ENCODE assay signal across 2 worm cellular contexts in genomic region chrIII:9619079-9619761, ce11.
TF ChIP-seq lines count a peak whose summit lies in the region.

Gene hlh-11 (plus strand): TSS chrIII:9619711.

TF ChIP-seq in whole organism, L1 larva, 84 proteins besides CTCF, POLR2A, EP300 and RAD21 (continued from another document):
- TF ChIP-seq nhr-237 (tag; optimal IDR thresholded peaks at IDR 0.05; lab: Kevin White, UChicago) (peak; percentile 39), ceh-90 (tag; optimal IDR thresholded peaks at IDR 0.05; lab: Kevin White, UChicago) (peak; percentile 0), ces-1 (GFP tag; optimal IDR thresholded peaks at IDR 0.05; lab: Kevin White, UChicago) (no peak), hlh-17 (GFP tag; optimal IDR thresholded peaks at IDR 0.05; lab: Kevin White, UChicago; ENCODE audit: borderline replicate concordance) (no peak), nhr-12 (tag; optimal IDR thresholded peaks at IDR 0.05; lab: Kevin White, UChicago) (no peak), rnt-1 (tag; optimal IDR thresholded peaks at IDR 0.05; lab: Kevin White, UChicago) (peak; percentile 93), lin-35 (GFP tag; optimal IDR thresholded peaks at IDR 0.05; lab: Kevin White, UChicago) (peak; percentile 69 to 71), lir-3 (tag; optimal IDR thresholded peaks at IDR 0.05; lab: Kevin White, UChicago; ENCODE audit: poor library complexity) (peak; percentile 90), tlp-1 (tag; optimal IDR thresholded peaks at IDR 0.05; lab: Kevin White, UChicago) (no peak), mab-9 (GFP tag; IDR thresholded peaks at IDR 0.05; lab: Robert Waterston, UW) (peak; percentile 28), snpc-4 (tag; optimal IDR thresholded peaks at IDR 0.05; lab: Kevin White, UChicago) (peak; percentile 50), unc-62 (GFP tag; optimal IDR thresholded peaks at IDR 0.05; lab: Kevin White, UChicago) (no peak), vab-15 (tag; optimal IDR thresholded peaks at IDR 0.05; lab: Kevin White, UChicago) (no peak), unc-98 (GFP tag; IDR thresholded peaks at IDR 0.05; lab: Robert Waterston, UW) (no peak), fkh-8 (tag; optimal IDR thresholded peaks at IDR 0.05; lab: Kevin White, UChicago) (peak; percentile 90), aha-1 (tag; optimal IDR thresholded peaks at IDR 0.05; lab: Kevin White, UChicago) (peak; percentile 41), sup-37 (GFP tag; optimal IDR thresholded peaks at IDR 0.05; lab: Kevin White, UChicago) (peak; percentile 59), sptf-1 (tag; optimal IDR thresholded peaks at IDR 0.05; lab: Kevin White, UChicago) (no peak), unc-130 (tag; optimal IDR thresholded peaks at IDR 0.05; lab: Kevin White, UChicago) (peak; percentile 58), ceh-8 (GFP tag; optimal IDR thresholded peaks at IDR 0.05; lab: Kevin White, UChicago) (peak; percentile 47), fkh-4 (tag; optimal IDR thresholded peaks at IDR 0.05; lab: Kevin White, UChicago; ENCODE audit: borderline replicate concordance) (peak; percentile 72), blmp-1 (tag; optimal IDR thresholded peaks at IDR 0.05; lab: Kevin White, UChicago) (peak; percentile 81), ceh-63 (GFP tag; optimal IDR thresholded peaks at IDR 0.05; lab: Kevin White, UChicago) (no peak), aly-2 (tag; optimal IDR thresholded peaks at IDR 0.05; lab: Kevin White, UChicago) (peak; percentile 33), jun-1 (tag; optimal IDR thresholded peaks at IDR 0.05; lab: Kevin White, UChicago) (peak; percentile 88), nhr-77 (tag; optimal IDR thresholded peaks at IDR 0.05; lab: Kevin White, UChicago) (peak; percentile 92), pqm-1 (tag; optimal IDR thresholded peaks at IDR 0.05; lab: Kevin White, UChicago) (peak; percentile 27)
TF ChIP-seq in whole organism, L1 larva: peak in this region for 63.

TF ChIP-seq in whole organism, L4 larva, 104 proteins besides CTCF, POLR2A, EP300 and RAD21 (continued from another document):
- no peak for TF ChIP-seq ztf-11 (tag; optimal IDR thresholded peaks at IDR 0.05; lab: Kevin White, UChicago)
- TF ChIP-seq sdz-12 (GFP tag; optimal IDR thresholded peaks at IDR 0.05; lab: Kevin White, UChicago): no peak
- TF ChIP-seq daf-16 (GFP tag; optimal IDR thresholded peaks at IDR 0.05; lab: Kevin White, UChicago): peak in 1 of 2 experiments; percentile 81
- TF ChIP-seq daf-16 (tag; optimal IDR thresholded peaks at IDR 0.05; lab: Kevin White, UChicago): peak; percentile 66
- no peak for TF ChIP-seq tag-97 (GFP tag; IDR thresholded peaks at IDR 0.05; lab: Robert Waterston, UW)
- no peak for TF ChIP-seq ceh-62 (tag; optimal IDR thresholded peaks at IDR 0.05; lab: Kevin White, UChicago)
- TF ChIP-seq nhr-41 (GFP tag; IDR thresholded peaks at IDR 0.05; lab: Robert Waterston, UW): peak; percentile 7; the same call in 1 of the 2 replicates
- TF ChIP-seq mxl-3 (GFP tag; optimal IDR thresholded peaks at IDR 0.05; lab: Kevin White, UChicago): peak; percentile 97
- TF ChIP-seq nhr-6 (tag; optimal IDR thresholded peaks at IDR 0.05; lab: Kevin White, UChicago): peak; percentile 85
- TF ChIP-seq tra-1 (GFP tag; IDR thresholded peaks at IDR 0.05; lab: Robert Waterston, UW): peak; percentile 61; the same call in 1 of the 2 replicates
- TF ChIP-seq egl-43 (GFP tag; IDR thresholded peaks at IDR 0.05; lab: Robert Waterston, UW): peak; percentile 62; the same call in 1 of the 2 replicates
- peak in 1 of 2 experiments; percentile 65; a peak in 1 of 4 replicates for TF ChIP-seq madf-5 (GFP tag; IDR thresholded peaks at IDR 0.05; lab: Robert Waterston, UW)
- peak; percentile 92 to 99 for TF ChIP-seq mdl-1 (tag; optimal IDR thresholded peaks at IDR 0.05; lab: Kevin White, UChicago)
- peak; percentile 93 for TF ChIP-seq aha-1 (tag; lab: Kevin White, UChicago)
- peak; percentile 54 to 75 for TF ChIP-seq hif-1 (tag; optimal IDR thresholded peaks at IDR 0.05; lab: Kevin White, UChicago)
- peak; percentile 64 for TF ChIP-seq nhr-237 (tag; optimal IDR thresholded peaks at IDR 0.05; lab: Kevin White, UChicago)
- peak; percentile 58 for TF ChIP-seq ces-1 (GFP tag; optimal IDR thresholded peaks at IDR 0.05; lab: Kevin White, UChicago)
- TF ChIP-seq spr-3 (GFP tag; optimal IDR thresholded peaks at IDR 0.05; lab: Kevin White, UChicago): peak; percentile 22
- TF ChIP-seq ceh-20 (GFP tag; IDR thresholded peaks at IDR 0.05; lab: Robert Waterston, UW): peak; percentile 64
- peak; percentile 91 for TF ChIP-seq ctbp-1 (GFP tag; IDR thresholded peaks at IDR 0.05; lab: Robert Waterston, UW)
- TF ChIP-seq ceh-28 (tag; optimal IDR thresholded peaks at IDR 0.05; lab: Kevin White, UChicago): peak; percentile 46
- TF ChIP-seq F10B5.3 (tag; optimal IDR thresholded peaks at IDR 0.05; lab: Kevin White, UChicago): no peak
- TF ChIP-seq gei-8 (GFP tag; optimal IDR thresholded peaks at IDR 0.05; lab: Kevin White, UChicago): peak; percentile 89
- no peak for TF ChIP-seq unc-39 (tag; optimal IDR thresholded peaks at IDR 0.05; lab: Kevin White, UChicago)
- TF ChIP-seq egl-27 (tag; optimal IDR thresholded peaks at IDR 0.05; lab: Kevin White, UChicago): no peak
- TF ChIP-seq zfp-3 (GFP tag; conservative IDR thresholded peaks at IDR 0.05; lab: Robert Waterston, UW): peak; percentile 61
- peak; percentile 68 for TF ChIP-seq mxl-2 (GFP tag; conservative IDR thresholded peaks at IDR 0.05; lab: Robert Waterston, UW)
- TF ChIP-seq lsy-2 (tag; optimal IDR thresholded peaks at IDR 0.05; lab: Kevin White, UChicago): peak; percentile 85 to 90
- no peak for TF ChIP-seq Y5F2A.4 (GFP tag; optimal IDR thresholded peaks at IDR 0.05; lab: Kevin White, UChicago)
- peak; percentile 89 for TF ChIP-seq hmg-1.1 (GFP tag; IDR thresholded peaks at IDR 0.05; lab: Robert Waterston, UW)
- TF ChIP-seq mes-2 (tag; optimal IDR thresholded peaks at IDR 0.05; lab: Kevin White, UChicago; ENCODE audit: poor library complexity, severe bottlenecking): peak; percentile 53
- no peak for TF ChIP-seq zip-2 (tag; optimal IDR thresholded peaks at IDR 0.05; lab: Kevin White, UChicago)
